Fruit fly (Drosophila melanogaster): ENCODE measurements around the gene CG5466.
A peak's percentile ranks its signal among the peaks of the same experiment; 100 is the strongest.

The CG5466 gene

dm6 chr3R:20605562-20606155 lies 12.0 kb upstream of the CG5466 start:
- TF ChIP-seq ci (GFP tag; IDR thresholded peaks at IDR 0.05) (peak; percentile 13; the same call in 1 of the 3 replicates), nom (GFP tag; optimal IDR thresholded peaks at IDR 0.05) (peak; percentile 51), Pdp1 (GFP tag; optimal IDR thresholded peaks at IDR 0.05) (peak in 1 of 2 experiments; percentile 80), lbe (GFP tag; optimal IDR thresholded peaks at IDR 0.05) (no peak), sens-2 (GFP tag; IDR thresholded peaks at IDR 0.05) (0 out of 2 replicates have a peak, but pooled peaks have one; percentile 12), Atf6 (GFP tag; IDR thresholded peaks at IDR 0.05) (no peak), Med (GFP tag) (peak; percentile 24), exex (tag; optimal IDR thresholded peaks at IDR 0.05) (peak; percentile 87), dati (GFP tag; IDR thresholded peaks at IDR 0.05) (no peak)

- no peak for TF ChIP-seq prd (optimal IDR thresholded peaks at IDR 0.05)
- TF ChIP-seq prd (GFP tag; IDR thresholded peaks at IDR 0.05), result peak; percentile 35; the same call in 1 of the 3 replicates
- TF ChIP-seq Hr39 (optimal IDR thresholded peaks at IDR 0.05), result peak; percentile 40
- 0 out of 2 replicates have a peak, but pooled peaks have one; percentile 7 for TF ChIP-seq sisA (GFP tag; IDR thresholded peaks at IDR 0.05)
- no peak for TF ChIP-seq fru (optimal IDR thresholded peaks at IDR 0.05)
- TF ChIP-seq Ets65A (GFP tag), result peak; percentile 71
- no peak for TF ChIP-seq Hmx (GFP tag; optimal IDR thresholded peaks at IDR 0.05)
- TF ChIP-seq CG11093 (GFP tag; IDR thresholded peaks at IDR 0.05), result 0 out of 3 replicates have a peak, but pooled peaks have one; percentile 21
- no peak for TF ChIP-seq disco-r (GFP tag; optimal IDR thresholded peaks at IDR 0.05)
These were observed 9.5 kb upstream of the CG5466 start for dm6 chr3R:20608199-20608598.

dm6 chr3R:20616801-20617200 lies 882 bp upstream of the CG5466 start, which contains the start of gene CG15923:
CG15923 (minus strand) TSS chr3R:20616901.
- 0 out of 2 replicates have a peak, but pooled peaks have one; percentile 17 for TF ChIP-seq lmd (GFP tag; IDR thresholded peaks at IDR 0.05)
- TF ChIP-seq HLH4C (GFP tag; IDR thresholded peaks at IDR 0.05; ENCODE audit: partially characterized antibody), result 0 out of 3 replicates have a peak, but pooled peaks have one; percentile 18
- no peak for TF ChIP-seq CG1832 (GFP tag; optimal IDR thresholded peaks at IDR 0.05)

- TF ChIP-seq NFAT (GFP tag; IDR thresholded peaks at IDR 0.05) (no peak), Hr39 (optimal IDR thresholded peaks at IDR 0.05) (peak; percentile 18), NC2α (GFP tag; optimal IDR thresholded peaks at IDR 0.05) (no peak), CG4360 (GFP tag; IDR thresholded peaks at IDR 0.05) (peak; percentile 57)
These were observed 1.3 kb downstream of the CG5466 start for dm6 chr3R:20618947-20619346.

- TF ChIP-seq br (optimal IDR thresholded peaks at IDR 0.05) (no peak), CG3726 (GFP tag; IDR thresholded peaks at IDR 0.05) (no peak), CG10565 (GFP tag; optimal IDR thresholded peaks at IDR 0.05) (no peak), nerfin-1 (tag; optimal IDR thresholded peaks at IDR 0.05) (no peak), slp2 (GFP tag; optimal IDR thresholded peaks at IDR 0.05) (no peak), D19B (GFP tag; optimal IDR thresholded peaks at IDR 0.05) (no peak), klu (GFP tag; IDR thresholded peaks at IDR 0.05) (no peak), CG1602 (GFP tag; optimal IDR thresholded peaks at IDR 0.05) (no peak), caup (GFP tag; optimal IDR thresholded peaks at IDR 0.05; ENCODE audit: severe bottlenecking) (no peak), CG2712 (tag; optimal IDR thresholded peaks at IDR 0.05) (peak; percentile 19), pzg (GFP tag; optimal IDR thresholded peaks at IDR 0.05) (peak; percentile 87), Dp (GFP tag; optimal IDR thresholded peaks at IDR 0.05) (peak; percentile 29), CG13287 (GFP tag; IDR thresholded peaks at IDR 0.05; ENCODE audit: partially characterized antibody) (0 out of 2 replicates have a peak, but pooled peaks have one; percentile 20), so (GFP tag; IDR thresholded peaks at IDR 0.05) (no peak), lov (optimal IDR thresholded peaks at IDR 0.05) (no peak), lov (GFP tag; IDR thresholded peaks at IDR 0.05) (no peak), tup (GFP tag; optimal IDR thresholded peaks at IDR 0.05) (no peak), bowl (GFP tag; IDR thresholded peaks at IDR 0.05) (no peak), CG11723 (GFP tag; optimal IDR thresholded peaks at IDR 0.05) (no peak), CG9932 (GFP tag; IDR thresholded peaks at IDR 0.05) (no peak), sc (optimal IDR thresholded peaks at IDR 0.05) (no peak), sc (GFP tag; optimal IDR thresholded peaks at IDR 0.05) (no peak)
These were observed 4.2 kb downstream of the CG5466 start, which contains the start of gene H for dm6 chr3R:20621805-20622286. H (plus strand) TSS chr3R:20621938.
